Worm (Caenorhabditis elegans) whole organism, late embryonic: ENCODE data around the gene Y55F3AM.21.
A peak's percentile ranks its signal among the peaks of the same experiment; 100 is the strongest.

ENCODE experiments used
- C38D4.7 ChIP-seq: fragments of 200-800 bp; sonication (Bioruptor generic); optimal IDR thresholded peaks from 2 replicates; lab custom pipeline; 2018; ENCODE audit warnings: mild to moderate bottlenecking, missing genetic modification characterization, moderate library complexity, missing compliant biosample characterization
- F13H6.1 ChIP-seq: sonication (generic microtip); optimal IDR thresholded peaks from 2 replicates; lab custom pipeline; 2016; ENCODE audit warnings: missing genetic modification characterization, missing compliant biosample characterization
- K02D7.2 ChIP-seq: sonication (generic microtip); optimal IDR thresholded peaks from 2 replicates; lab custom pipeline; 2017; ENCODE audit warnings: mild to moderate bottlenecking, missing genetic modification characterization, missing compliant biosample characterization
- Y22D7AL.16 ChIP-seq: sonication (generic microtip); optimal IDR thresholded peaks from 2 replicates; lab custom pipeline; 2016; ENCODE audit warnings: missing genetic modification characterization, missing compliant biosample characterization
- ahr-1 ChIP-seq: sonication (generic microtip); optimal IDR thresholded peaks from 2 replicates; lab custom pipeline; 2016; ENCODE audit warnings: missing genetic modification characterization, missing compliant biosample characterization
- ama-1 ChIP-seq: fragments of 150-350 bp; optimal IDR thresholded peaks from 2 replicates; lab custom pipeline; 2014
- ceh-14 ChIP-seq: sonication (generic microtip); optimal IDR thresholded peaks from 2 replicates; lab custom pipeline; 2016; ENCODE audit warnings: missing genotype, missing genetic modification characterization, missing compliant biosample characterization
- ceh-19 ChIP-seq: fragments of 200-800 bp; sonication (Bioruptor generic); optimal IDR thresholded peaks from 2 replicates; lab custom pipeline; 2018; ENCODE audit warnings: mild to moderate bottlenecking, missing genetic modification characterization, missing compliant biosample characterization
- ceh-2 ChIP-seq: sonication (generic microtip); optimal IDR thresholded peaks from 2 replicates; lab custom pipeline; 2016; ENCODE audit warnings: missing genotype, missing genetic modification characterization, missing compliant biosample characterization
- ceh-30 ChIP-seq: fragments of 150-350 bp; optimal IDR thresholded peaks from 2 replicates; lab custom pipeline; 2014; ENCODE audit warnings: missing biosample characterization, missing genetic modification characterization
- ceh-34 ChIP-seq: sonication (generic microtip); optimal IDR thresholded peaks from 2 replicates; lab custom pipeline; 2016; ENCODE audit warnings: mild to moderate bottlenecking, missing genetic modification characterization, missing compliant biosample characterization
- ceh-48 ChIP-seq: sonication (generic microtip); optimal IDR thresholded peaks from 2 replicates; lab custom pipeline; 2016; ENCODE audit warnings: missing genetic modification characterization, inconsistent platforms, missing compliant biosample characterization
- ceh-6 ChIP-seq: fragments of 200-800 bp; sonication (Bioruptor generic); optimal IDR thresholded peaks from 2 replicates; lab custom pipeline; 2018; ENCODE audit warnings: mild to moderate bottlenecking, missing genetic modification characterization, missing compliant biosample characterization
- ceh-9 ChIP-seq: sonication (generic microtip); optimal IDR thresholded peaks from 2 replicates; lab custom pipeline; 2016; ENCODE audit warnings: mild to moderate bottlenecking, missing genetic modification characterization, inconsistent platforms, missing compliant biosample characterization
- che-1 ChIP-seq: sonication (generic microtip); optimal IDR thresholded peaks from 2 replicates; lab custom pipeline; 2016; ENCODE audit warnings: mild to moderate bottlenecking, missing genetic modification characterization, missing compliant biosample characterization
- elt-2 ChIP-seq: sonication (generic microtip); optimal IDR thresholded peaks from 2 replicates; lab custom pipeline; 2016; ENCODE audit warnings: missing genetic modification reagents, missing genetic modification characterization, missing compliant biosample characterization
- gmeb-2 ChIP-seq: sonication (generic microtip); optimal IDR thresholded peaks from 2 replicates; lab custom pipeline; 2016; ENCODE audit warnings: missing genetic modification characterization, inconsistent platforms, missing compliant biosample characterization
- hlh-13 ChIP-seq: fragments of 200-800 bp; sonication (Bioruptor generic); optimal IDR thresholded peaks from 2 replicates; lab custom pipeline; 2018; ENCODE audit warnings: mild to moderate bottlenecking, missing genetic modification characterization, missing compliant biosample characterization
- hlh-30 ChIP-seq: sonication (generic microtip); optimal IDR thresholded peaks from 2 replicates; lab custom pipeline; 2017; ENCODE audit warnings: antibody characterized with exemption, missing genetic modification characterization, missing compliant biosample characterization; ENCODE audit not compliant: insufficient read depth
- hlh-6 ChIP-seq: sonication (generic microtip); optimal IDR thresholded peaks from 2 replicates; lab custom pipeline; 2016; ENCODE audit warnings: missing genotype, missing genetic modification characterization, missing compliant biosample characterization
- hlh-8 ChIP-seq: sonication (generic microtip); optimal IDR thresholded peaks from 2 replicates; lab custom pipeline; 2016; ENCODE audit warnings: missing genotype, missing genetic modification characterization, missing compliant biosample characterization
- lin-11 ChIP-seq: fragments of 200-800 bp; sonication (Bioruptor generic); optimal IDR thresholded peaks from 2 replicates; lab custom pipeline; 2018; ENCODE audit warnings: mild to moderate bottlenecking, missing genetic modification characterization, missing compliant biosample characterization
- madf-2 ChIP-seq: sonication (generic microtip); optimal IDR thresholded peaks from 2 replicates; lab custom pipeline; 2017; ENCODE audit warnings: missing genetic modification characterization, missing compliant biosample characterization
- nfya-1 ChIP-seq: sonication (generic microtip); optimal IDR thresholded peaks from 2 replicates; lab custom pipeline; 2017; ENCODE audit warnings: missing genetic modification characterization, mild to moderate bottlenecking, missing compliant biosample characterization, antibody characterized with exemption, moderate library complexity
- nhr-11 ChIP-seq: fragments of 150-350 bp; optimal IDR thresholded peaks from 2 replicates; lab custom pipeline; 2014; ENCODE audit warnings: missing biosample characterization, missing genetic modification characterization
- nhr-232 ChIP-seq: sonication (generic microtip); optimal IDR thresholded peaks from 2 replicates; lab custom pipeline; 2016; ENCODE audit warnings: missing genetic modification characterization, missing compliant biosample characterization
- npax-4 ChIP-seq: sonication (generic microtip); optimal IDR thresholded peaks from 2 replicates; lab custom pipeline; 2016; ENCODE audit warnings: missing genetic modification characterization, missing compliant biosample characterization
- odd-2 ChIP-seq: sonication (generic microtip); optimal IDR thresholded peaks from 2 replicates; lab custom pipeline; 2017; ENCODE audit warnings: antibody characterized with exemption, mild to moderate bottlenecking, missing genetic modification characterization, missing compliant biosample characterization
- pax-1 ChIP-seq: fragments of 150-350 bp; optimal IDR thresholded peaks from 2 replicates; lab custom pipeline; 2014; ENCODE audit warnings: missing biosample characterization, missing genetic modification characterization
- ref-2 ChIP-seq: sonication (generic microtip); optimal IDR thresholded peaks from 2 replicates; lab custom pipeline; 2016; ENCODE audit warnings: missing genetic modification characterization, missing compliant biosample characterization
- rnt-1 ChIP-seq: sonication (generic microtip); optimal IDR thresholded peaks from 2 replicates; lab custom pipeline; 2016; ENCODE audit warnings: missing genetic modification characterization, missing compliant biosample characterization
- sdc-2 ChIP-seq: sonication (generic microtip); optimal IDR thresholded peaks from 2 replicates; lab custom pipeline; 2016; ENCODE audit warnings: missing genotype, missing genetic modification characterization, missing compliant biosample characterization
- tbx-7 ChIP-seq: sonication (generic microtip); optimal IDR thresholded peaks from 2 replicates; lab custom pipeline; 2016; ENCODE audit warnings: missing genotype, missing genetic modification characterization, missing compliant biosample characterization
- ttx-3 ChIP-seq: sonication (generic microtip); optimal IDR thresholded peaks from 2 replicates; lab custom pipeline; 2016; ENCODE audit warnings: missing genetic modification reagents, missing genetic modification characterization, missing compliant biosample characterization
- unc-3 ChIP-seq, 2 experiments: fragments of 200-800 bp in 1 of 2; sonication (Bioruptor generic) in 1 of 2; sonication (generic microtip) in 1 of 2; conservative IDR thresholded peaks in 1 of 2; optimal IDR thresholded peaks in 1 of 2; 2 replicates each; pipeline versions ENCODE4 v1.3.6 to Lab custom; 2016 to 2022; ENCODE audit warnings: missing compliant biosample characterization in 2 of 2, missing genetic modification characterization in 2 of 2, missing genetic modification reagents in 1 of 2
- unc-55 ChIP-seq: sonication (generic microtip); optimal IDR thresholded peaks from 2 replicates; lab custom pipeline; 2017; ENCODE audit warnings: missing biosample characterization, missing genetic modification reagents, missing genetic modification characterization
- unc-86 ChIP-seq: sonication (generic microtip); optimal IDR thresholded peaks from 2 replicates; lab custom pipeline; 2016; ENCODE audit warnings: missing genetic modification characterization, missing compliant biosample characterization
- zip-5 ChIP-seq: sonication (generic microtip); optimal IDR thresholded peaks from 2 replicates; lab custom pipeline; 2016; ENCODE audit warnings: missing genetic modification characterization, missing compliant biosample characterization
- ztf-16 ChIP-seq: sonication (generic microtip); optimal IDR thresholded peaks from 2 replicates; lab custom pipeline; 2017; ENCODE audit warnings: missing genetic modification characterization, missing compliant biosample characterization

Y55F3AM.21 gene

ce11 chrIV:1093870-1094564 is 42.5 kb upstream of the Y55F3AM.21 start, which contains the start of the genes cct-8 and Y55F3AR.2 (continued):
- TF ChIP-seq ceh-19 (GFP tag; lab: Kevin White, UChicago) (peak; percentile 51), lin-11 (tag; lab: Kevin White, UChicago) (peak; percentile 42), ahr-1 (tag; lab: Kevin White, UChicago) (peak; percentile 16), che-1 (tag; lab: Kevin White, UChicago) (peak; percentile 40), gmeb-2 (tag; lab: Kevin White, UChicago) (peak; percentile 45), K02D7.2 (no peak), ceh-2 (tag; lab: Kevin White, UChicago) (no peak), ama-1 (lab: Kevin White, UChicago) (no peak), hlh-13 (GFP tag; lab: Kevin White, UChicago) (no peak), ceh-34 (peak; percentile 72), unc-55 (GFP tag; lab: Kevin White, UChicago) (peak; percentile 35), pax-1 (tag; lab: Kevin White, UChicago) (peak; percentile 52), hlh-30 (tag; lab: Kevin White, UChicago) (peak; percentile 40), madf-2 (tag; lab: Kevin White, UChicago) (peak; percentile 71), elt-2 (tag; lab: Kevin White, UChicago) (peak; percentile 77), nhr-232 (tag; lab: Kevin White, UChicago) (no peak), ref-2 (no peak), nhr-11 (tag; lab: Kevin White, UChicago) (no peak), odd-2 (no peak), ceh-30 (no peak), C38D4.7 (GFP tag; lab: Kevin White, UChicago) (peak; percentile 27), sdc-2 (tag; lab: Kevin White, UChicago) (no peak), ztf-16 (peak; percentile 72), ttx-3 (tag; lab: Kevin White, UChicago) (peak; percentile 66), hlh-8 (peak; percentile 10), unc-86 (tag; lab: Kevin White, UChicago) (peak; percentile 88), unc-3 (GFP tag; conservative IDR thresholded peaks at IDR 0.05; lab: Robert Waterston, UW) (peak; percentile 51; the same call in 1 of the 2 replicates), unc-3 (tag; optimal IDR thresholded peaks at IDR 0.05; lab: Kevin White, UChicago) (peak; percentile 53), ceh-6 (peak; percentile 40), tbx-7 (tag; lab: Kevin White, UChicago) (no peak), npax-4 (no peak), rnt-1 (tag; lab: Kevin White, UChicago) (peak; percentile 67)

- TF ChIP-seq F13H6.1 (no peak), ceh-14 (no peak), hlh-30 (tag; lab: Kevin White, UChicago) (no peak), Y22D7AL.16 (tag; lab: Kevin White, UChicago) (no peak), zip-5 (no peak), nhr-11 (tag; lab: Kevin White, UChicago) (no peak), hlh-6 (tag; lab: Kevin White, UChicago) (no peak), ref-2 (no peak), ceh-9 (tag; lab: Kevin White, UChicago) (no peak), npax-4 (no peak), nfya-1 (no peak)
- TF ChIP-seq, all 69 proteins: peak for 0
Measured at ce11 chrIV:1086913-1087312, 35.4 kb upstream of the Y55F3AM.21 start, which contains the start of gene csn-4. csn-4 (minus strand) TSS chrIV:1087013.

- no peak for TF ChIP-seq ceh-48 (tag; lab: Kevin White, UChicago)
- TF ChIP-seq elt-2 (tag; lab: Kevin White, UChicago) = peak; percentile 96
Measured at ce11 chrIV:1075484-1075883, 24.0 kb upstream of the Y55F3AM.21 start.
